Fruit fly (Drosophila melanogaster) whole organism, embryonic: ENCODE measurements around the gene Polr3E.

Experiments
- Aef1 ChIP-seq: fragments of 200-800 bp; sonication (Bioruptor generic); IDR thresholded peaks from 3 replicates; pipeline ENCODE4 v1.3.6; 2022; ENCODE audit warnings: missing biosample characterization, missing genetic modification characterization
- B-H2 ChIP-seq: fragments of 200-800 bp; sonication (Bioruptor generic); optimal IDR thresholded peaks from 2 replicates; lab custom pipeline; 2018; ENCODE audit warnings: missing biosample characterization, mild to moderate bottlenecking, missing genetic modification characterization
- Bdp1 ChIP-seq: fragments of 200-800 bp; sonication (Bioruptor generic); optimal IDR thresholded peaks from 3 replicates; lab custom pipeline; 2016; ENCODE audit warnings: missing biosample characterization, missing genetic modification characterization
- CG10274 ChIP-seq: fragments of 200-800 bp; sonication (Bioruptor generic); optimal IDR thresholded peaks from 3 replicates; lab custom pipeline; 2017; ENCODE audit warnings: missing biosample characterization, mild to moderate bottlenecking, missing genetic modification characterization
- CG10462 ChIP-seq: fragments of 200-800 bp; sonication (Bioruptor generic); optimal IDR thresholded peaks from 2 replicates; lab custom pipeline; 2016; ENCODE audit warnings: missing biosample characterization, missing genetic modification characterization
- CG11085 ChIP-seq: fragments of 200-800 bp; sonication (Bioruptor generic); IDR thresholded peaks from 2 replicates; pipeline ENCODE4 v1.3.6; 2022; ENCODE audit warnings: missing biosample characterization, missing genetic modification characterization
- CG12071 ChIP-seq: fragments of 200-800 bp; sonication (Bioruptor generic); optimal IDR thresholded peaks from 3 replicates; lab custom pipeline; 2018; ENCODE audit warnings: missing biosample characterization, mild to moderate bottlenecking, missing genetic modification characterization
- CG12391 ChIP-seq: fragments of 200-800 bp; sonication (Bioruptor generic); optimal IDR thresholded peaks from 3 replicates; lab custom pipeline; 2018; ENCODE audit warnings: missing biosample characterization, mild to moderate bottlenecking, missing genetic modification characterization, moderate library complexity
- CG13424 ChIP-seq: fragments of 200-800 bp; sonication (Bioruptor generic); optimal IDR thresholded peaks from 2 replicates; lab custom pipeline; 2019; ENCODE audit warnings: missing biosample characterization, mild to moderate bottlenecking, missing genetic modification characterization, moderate library complexity
- CG13894 ChIP-seq: fragments of 200-800 bp; sonication (Bioruptor generic); optimal IDR thresholded peaks from 3 replicates; lab custom pipeline; 2018; ENCODE audit warnings: missing biosample characterization, mild to moderate bottlenecking, missing genetic modification characterization, moderate library complexity
- CG15269 ChIP-seq: fragments of 200-800 bp; sonication (Bioruptor generic); optimal IDR thresholded peaks from 2 replicates; lab custom pipeline; 2018; ENCODE audit warnings: missing biosample characterization, mild to moderate bottlenecking, missing genetic modification characterization, moderate library complexity
- CG15601 ChIP-seq: fragments of 200-800 bp; sonication (Bioruptor generic); optimal IDR thresholded peaks from 3 replicates; lab custom pipeline; 2019; ENCODE audit warnings: missing biosample characterization, mild to moderate bottlenecking, missing genetic modification characterization, moderate library complexity
- CG16863 ChIP-seq: fragments of 200-800 bp; sonication (Bioruptor generic); optimal IDR thresholded peaks from 3 replicates; lab custom pipeline; 2016; ENCODE audit warnings: missing biosample characterization, missing genetic modification characterization
- CG17359 ChIP-seq: fragments of 200-800 bp; sonication (Bioruptor generic); optimal IDR thresholded peaks from 3 replicates; lab custom pipeline; 2018; ENCODE audit warnings: missing biosample characterization, mild to moderate bottlenecking, missing genetic modification characterization, moderate library complexity
- CG2120 ChIP-seq: fragments of 200-800 bp; sonication (Bioruptor generic); optimal IDR thresholded peaks from 3 replicates; lab custom pipeline; 2016; ENCODE audit warnings: missing biosample characterization, missing genetic modification characterization
- CG31388 ChIP-seq: fragments of 200-800 bp; sonication (Bioruptor generic); optimal IDR thresholded peaks from 2 replicates; lab custom pipeline; 2016; ENCODE audit warnings: missing biosample characterization, missing genetic modification characterization
- CG3838 ChIP-seq: fragments of 200-800 bp; sonication (Bioruptor generic); optimal IDR thresholded peaks from 3 replicates; lab custom pipeline; 2016; ENCODE audit warnings: missing biosample characterization, missing genetic modification characterization
- CG6254 ChIP-seq: fragments of 200-800 bp; sonication (Bioruptor generic); optimal IDR thresholded peaks from 3 replicates; lab custom pipeline; 2017; ENCODE audit warnings: mild to moderate bottlenecking, missing biosample characterization, missing genetic modification reagents, missing genetic modification characterization
- CG7357 ChIP-seq: fragments of 200-800 bp; sonication (Bioruptor generic); IDR thresholded peaks from 3 replicates; pipeline ENCODE4 v1.3.6; 2022; ENCODE audit warnings: missing biosample characterization, missing genetic modification characterization
- CG7987 ChIP-seq: fragments of 200-800 bp; sonication (Bioruptor generic); optimal IDR thresholded peaks from 2 replicates; lab custom pipeline; 2018; ENCODE audit warnings: missing biosample characterization, mild to moderate bottlenecking, missing genetic modification characterization, moderate library complexity
- CG8089 ChIP-seq: fragments of 200-800 bp; sonication (Bioruptor generic); optimal IDR thresholded peaks from 3 replicates; lab custom pipeline; 2016; ENCODE audit warnings: missing biosample characterization, missing genetic modification characterization
- CG8290 ChIP-seq, 3 experiments: fragments of 200-800 bp; sonication (Bioruptor generic); optimal IDR thresholded peaks; 2 replicates each; lab custom pipeline; 2016 to 2019; ENCODE audit warnings: missing biosample characterization in 3 of 3, missing genetic modification characterization in 3 of 3, mild to moderate bottlenecking in 2 of 3, moderate library complexity in 1 of 3
- CG8944 ChIP-seq: fragments of 200-800 bp; sonication (Bioruptor generic); optimal IDR thresholded peaks from 3 replicates; lab custom pipeline; 2016; ENCODE audit warnings: missing biosample characterization, missing genetic modification characterization
- Dip2 ChIP-seq: fragments of 200-800 bp; sonication (Bioruptor generic); IDR thresholded peaks from 2 replicates; pipeline ENCODE4 v1.3.6; 2022; ENCODE audit warnings: missing biosample characterization, missing genetic modification characterization
- Gsc ChIP-seq: fragments of 200-800 bp; sonication (Bioruptor generic); IDR thresholded peaks from 2 replicates; pipeline ENCODE4 v1.3.6; 2022; ENCODE audit warnings: missing biosample characterization, missing genetic modification characterization
- HHEX ChIP-seq: fragments of 200-800 bp; sonication (Bioruptor generic); optimal IDR thresholded peaks from 3 replicates; lab custom pipeline; 2017; ENCODE audit warnings: missing biosample characterization, mild to moderate bottlenecking, missing genetic modification characterization, missing genetic modification reagents
- Hmr ChIP-seq: fragments of 200-800 bp; sonication (Bioruptor generic); optimal IDR thresholded peaks from 3 replicates; lab custom pipeline; 2017; ENCODE audit warnings: mild to moderate bottlenecking, missing biosample characterization, missing genetic modification reagents, missing genetic modification characterization
- MESR4 ChIP-seq: fragments of 200-800 bp; sonication (Bioruptor generic); optimal IDR thresholded peaks from 2 replicates; lab custom pipeline; 2018; ENCODE audit warnings: missing biosample characterization, mild to moderate bottlenecking, missing genetic modification characterization, moderate library complexity
- Neu2 ChIP-seq: fragments of 200-800 bp; sonication (Bioruptor generic); optimal IDR thresholded peaks from 3 replicates; lab custom pipeline; 2016; ENCODE audit warnings: missing biosample characterization, missing genetic modification characterization, borderline replicate concordance
- Rfx ChIP-seq: fragments of 200-800 bp; sonication (Bioruptor generic); IDR thresholded peaks from 2 replicates; pipeline ENCODE4 v1.3.6; 2022; ENCODE audit warnings: missing biosample characterization, missing genetic modification characterization
- Taf1 ChIP-seq: fragments of 200-800 bp; sonication (Bioruptor generic); IDR thresholded peaks from 2 replicates; pipeline ENCODE4 v1.3.6; 2022; ENCODE audit warnings: missing biosample characterization, missing genetic modification characterization
- YL-1 ChIP-seq: fragments of 200-800 bp; sonication (Bioruptor generic); optimal IDR thresholded peaks from 3 replicates; lab custom pipeline; 2017; ENCODE audit warnings: missing biosample characterization, mild to moderate bottlenecking, missing genetic modification characterization
- ato ChIP-seq: fragments of 200-800 bp; sonication (Bioruptor generic); IDR thresholded peaks from 2 replicates; pipeline ENCODE4 v1.3.6; 2022; ENCODE audit warnings: missing biosample characterization, missing genetic modification characterization; ENCODE audit not compliant: partially characterized antibody
- az2 ChIP-seq: fragments of 200-800 bp; sonication (Bioruptor generic); optimal IDR thresholded peaks from 3 replicates; lab custom pipeline; 2016; ENCODE audit warnings: missing biosample characterization, missing genetic modification characterization
- bbx ChIP-seq: fragments of 200-800 bp; sonication (Bioruptor generic); IDR thresholded peaks from 2 replicates; pipeline ENCODE4 v1.3.6; 2022; ENCODE audit warnings: missing biosample characterization, missing genetic modification characterization; ENCODE audit not compliant: partially characterized antibody
- chif ChIP-seq, 2 experiments: fragments of 200-800 bp; sonication (Bioruptor generic); optimal IDR thresholded peaks; 3 replicates each; lab custom pipeline; 2016; ENCODE audit warnings: missing biosample characterization in 2 of 2, missing genetic modification characterization in 2 of 2
- chm ChIP-seq: fragments of 200-800 bp; sonication (Bioruptor generic); IDR thresholded peaks from 2 replicates; pipeline ENCODE4 v1.3.6; 2022; ENCODE audit warnings: missing biosample characterization, missing genetic modification characterization
- grn ChIP-seq: fragments of 200-800 bp; sonication (Bioruptor generic); optimal IDR thresholded peaks from 3 replicates; lab custom pipeline; 2017; ENCODE audit warnings: missing biosample characterization, missing genetic modification characterization
- gro ChIP-seq: fragments of 200-800 bp; sonication (Bioruptor generic); optimal IDR thresholded peaks from 2 replicates; lab custom pipeline; 2016; ENCODE audit warnings: missing biosample characterization, missing genetic modification characterization
- gsb-n ChIP-seq: fragments of 200-800 bp; sonication (Bioruptor generic); optimal IDR thresholded peaks from 3 replicates; lab custom pipeline; 2018; ENCODE audit warnings: missing biosample characterization, mild to moderate bottlenecking, missing genetic modification characterization
- hb ChIP-seq: fragments of 200-800 bp; sonication (Bioruptor generic); IDR thresholded peaks from 3 replicates; pipeline ENCODE4 v1.3.6; 2022; ENCODE audit warnings: missing biosample characterization, missing genetic modification characterization; ENCODE audit not compliant: partially characterized antibody
- kni ChIP-seq: fragments of 200-800 bp; sonication (Bioruptor generic); optimal IDR thresholded peaks from 3 replicates; lab custom pipeline; 2017; ENCODE audit warnings: mild to moderate bottlenecking, missing biosample characterization, missing genetic modification reagents, missing genetic modification characterization
- lilli ChIP-seq: fragments of 200-800 bp; sonication (Bioruptor generic); optimal IDR thresholded peaks from 3 replicates; lab custom pipeline; 2016; ENCODE audit warnings: missing biosample characterization, missing genetic modification characterization
- nmo ChIP-seq: fragments of 200-800 bp; sonication (Bioruptor generic); optimal IDR thresholded peaks from 2 replicates; lab custom pipeline; 2018; ENCODE audit warnings: missing biosample characterization, mild to moderate bottlenecking, missing genetic modification characterization, moderate library complexity
- nom ChIP-seq: fragments of 200-800 bp; sonication (Bioruptor generic); optimal IDR thresholded peaks from 2 replicates; lab custom pipeline; 2017; ENCODE audit warnings: missing biosample characterization, missing genetic modification characterization, mild to moderate bottlenecking, moderate library complexity, missing genetic modification reagents
- peb ChIP-seq: fragments of 200-800 bp; sonication (Bioruptor generic); IDR thresholded peaks from 2 replicates; pipeline ENCODE4 v1.3.6; 2022; ENCODE audit warnings: missing biosample characterization, missing genetic modification characterization
- schlank ChIP-seq: fragments of 200-800 bp; sonication (Bioruptor generic); optimal IDR thresholded peaks from 2 replicates; lab custom pipeline; 2018; ENCODE audit warnings: missing biosample characterization, mild to moderate bottlenecking, missing genetic modification characterization
- sd ChIP-seq: fragments of 200-800 bp; sonication (Bioruptor generic); optimal IDR thresholded peaks from 3 replicates; lab custom pipeline; 2018; ENCODE audit warnings: missing biosample characterization, mild to moderate bottlenecking, missing genetic modification characterization, moderate library complexity
- sens ChIP-seq: fragments of 200-800 bp; sonication (Bioruptor generic); peaks from one replicate; lab custom pipeline; 2016; ENCODE audit warnings: missing biosample characterization, missing genetic modification characterization
- unpg ChIP-seq: fragments of 200-800 bp; sonication (Bioruptor generic); optimal IDR thresholded peaks from 3 replicates; lab custom pipeline; 2018; ENCODE audit warnings: missing biosample characterization, mild to moderate bottlenecking, missing genetic modification characterization, moderate library complexity
- usp ChIP-seq: fragments of >200 bp; optimal IDR thresholded peaks from 2 replicates; lab custom pipeline; 2017; ENCODE audit warnings: missing biosample characterization, missing genetic modification characterization

The Polr3E gene

dm6 chr3L:21060189-21061070 lies 28.8 kb downstream of the Polr3E start (continued):
- TF ChIP-seq CG7357 (GFP tag; lab: Robert Waterston, UW) = no peak
- TF ChIP-seq CG11085 (GFP tag; lab: Robert Waterston, UW) = no peak
- no peak for TF ChIP-seq nom (GFP tag; lab: Kevin White, UChicago)
- TF ChIP-seq CG7987 (GFP tag; lab: Kevin White, UChicago) = no peak
- no peak for TF ChIP-seq usp (GFP tag; lab: Kevin White, UChicago)
- TF ChIP-seq CG12391 (tag; lab: Kevin White, UChicago) = peak; percentile 12
- peak; percentile 29 for TF ChIP-seq CG17359 (tag; lab: Kevin White, UChicago)
- TF ChIP-seq az2 = no peak
- no peak for TF ChIP-seq Hmr (GFP tag; lab: Kevin White, UChicago)
- no peak for TF ChIP-seq CG31388
- no peak for TF ChIP-seq Taf1 (GFP tag; lab: Robert Waterston, UW)
- TF ChIP-seq CG15269 = no peak
- TF ChIP-seq chif (GFP tag; optimal IDR thresholded peaks at IDR 0.05; lab: Kevin White, UChicago) = no peak
- no peak for TF ChIP-seq MESR4 (GFP tag; lab: Kevin White, UChicago)
- no peak for TF ChIP-seq Neu2 (GFP tag; lab: Kevin White, UChicago)
- TF ChIP-seq kni (GFP tag; lab: Kevin White, UChicago) = no peak
- TF ChIP-seq hb (GFP tag; lab: Robert Waterston, UW) = no peak
- TF ChIP-seq ato (GFP tag; lab: Robert Waterston, UW) = no peak
- no peak for TF ChIP-seq CG8944 (GFP tag; lab: Kevin White, UChicago)
- peak; percentile 11 for TF ChIP-seq CG13424
- no peak for TF ChIP-seq gro
- no peak for TF ChIP-seq Bdp1
- no peak for TF ChIP-seq YL-1 (GFP tag; lab: Kevin White, UChicago)
- TF ChIP-seq bbx = no peak
- TF ChIP-seq CG10462 = no peak
- TF ChIP-seq CG15601 = no peak
- TF ChIP-seq Dip2 (GFP tag; lab: Robert Waterston, UW) = no peak
- TF ChIP-seq CG3838 (GFP tag; lab: Kevin White, UChicago) = no peak
- no peak for TF ChIP-seq CG12071
- TF ChIP-seq Gsc (GFP tag; lab: Robert Waterston, UW) = no peak
- peak; percentile 23 for TF ChIP-seq nmo
- peak; percentile 17 for TF ChIP-seq CG2120 (GFP tag; lab: Kevin White, UChicago)
- no peak for TF ChIP-seq schlank (tag; lab: Kevin White, UChicago)
- TF ChIP-seq grn (GFP tag; lab: Kevin White, UChicago) = no peak

dm6 chr3L:21061968-21062367 lies 30.3 kb downstream of the Polr3E start:
- TF ChIP-seq lilli (GFP tag; lab: Kevin White, UChicago) = no peak
- TF ChIP-seq gsb-n (tag; lab: Kevin White, UChicago) = no peak
- TF ChIP-seq CG8089 (GFP tag; lab: Kevin White, UChicago) = no peak
- no peak for TF ChIP-seq Aef1 (GFP tag; lab: Robert Waterston, UW)
- TF ChIP-seq CG10274 = no peak
- TF ChIP-seq unpg (GFP tag; lab: Kevin White, UChicago) = no peak
- no peak for TF ChIP-seq sens (GFP tag; lab: Kevin White, UChicago)
- peak; percentile 10 for TF ChIP-seq B-H2 (GFP tag; lab: Kevin White, UChicago)
- no peak for TF ChIP-seq Rfx (GFP tag; lab: Robert Waterston, UW)
- no peak for TF ChIP-seq grn (GFP tag; lab: Kevin White, UChicago)
- peak; percentile 50 for TF ChIP-seq sd (tag; lab: Kevin White, UChicago)
- no peak for TF ChIP-seq CG16863 (GFP tag; lab: Kevin White, UChicago)
- TF ChIP-seq CG8290 (GFP tag; optimal IDR thresholded peaks at IDR 0.05; lab: Kevin White, UChicago) = no peak
- no peak for TF ChIP-seq CG8290 (tag; optimal IDR thresholded peaks at IDR 0.05; lab: Kevin White, UChicago)
- peak; percentile 57 for TF ChIP-seq CG13894
- TF ChIP-seq HHEX (GFP tag; lab: Kevin White, UChicago) = peak; percentile 6
- no peak for TF ChIP-seq peb (GFP tag; lab: Robert Waterston, UW)
- TF ChIP-seq chm (GFP tag; lab: Robert Waterston, UW) = no peak
- TF ChIP-seq CG6254 (GFP tag; lab: Kevin White, UChicago) = no peak
